Worm (Caenorhabditis elegans) whole organism, late embryonic: ENCODE results near the gene ZK54.3.

Experiments
- F13H6.1 ChIP-seq: sonication (generic microtip); optimal IDR thresholded peaks from 2 replicates; lab custom pipeline; 2016; ENCODE audit warnings: missing genetic modification characterization, missing compliant biosample characterization
- ahr-1 ChIP-seq: sonication (generic microtip); optimal IDR thresholded peaks from 2 replicates; lab custom pipeline; 2016; ENCODE audit warnings: missing genetic modification characterization, missing compliant biosample characterization
- ceh-14 ChIP-seq: sonication (generic microtip); optimal IDR thresholded peaks from 2 replicates; lab custom pipeline; 2016; ENCODE audit warnings: missing genotype, missing genetic modification characterization, missing compliant biosample characterization
- elt-2 ChIP-seq: sonication (generic microtip); optimal IDR thresholded peaks from 2 replicates; lab custom pipeline; 2016; ENCODE audit warnings: missing genetic modification reagents, missing genetic modification characterization, missing compliant biosample characterization
- pha-4 ChIP-seq: fragments of 150-350 bp; optimal IDR thresholded peaks from 2 replicates; lab custom pipeline; 2018; ENCODE audit warnings: missing biosample characterization, missing genetic modification reagents, missing genetic modification characterization

- TF ChIP-seq pha-4 (tag; lab: Kevin White, UChicago) (no peak), ceh-14 (tag; lab: Kevin White, UChicago) (no peak), elt-2 (tag; lab: Kevin White, UChicago) (no peak), ahr-1 (no peak), F13H6.1 (tag; lab: Kevin White, UChicago) (no peak)
Measured at ce11 chrX:17426712-17427111, 40.1 kb downstream of the ZK54.3 start.
